Worm (Caenorhabditis elegans): ENCODE measurements around the gene mtrr-1.

DNA sequence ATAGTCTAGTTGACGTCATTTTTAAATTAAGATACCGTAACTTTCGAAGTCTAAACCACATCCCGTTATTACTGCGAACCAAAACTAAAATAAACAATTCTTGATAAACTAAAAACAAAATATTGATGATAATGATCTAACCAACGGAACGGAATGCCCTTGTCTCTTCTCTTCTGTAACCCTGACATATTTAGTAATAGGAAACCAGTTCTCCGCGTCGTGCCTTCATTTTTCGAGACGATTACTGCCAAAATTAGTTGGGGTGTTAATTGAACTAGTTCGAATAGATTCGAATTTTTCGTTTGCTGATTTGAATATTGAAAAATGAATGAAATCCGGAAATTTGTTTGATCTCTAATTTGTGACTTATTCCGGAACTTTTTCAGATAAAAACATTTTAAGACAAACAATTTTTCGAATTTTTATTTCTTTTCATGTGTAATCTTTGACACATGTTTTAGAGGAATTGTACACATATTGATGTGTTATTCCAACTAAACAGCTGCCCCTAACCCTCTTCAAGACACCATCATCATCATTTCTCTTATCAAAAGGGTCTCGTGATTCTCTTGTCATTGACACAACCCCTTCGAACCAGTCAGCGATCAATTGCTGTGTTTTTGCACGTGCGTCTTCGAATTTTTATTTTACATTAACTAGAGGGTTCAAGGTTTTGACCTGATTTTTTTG is 2.0 kb upstream of the mtrr-1 start:
- no peak for TF ChIP-seq F13C5.2 (tag; optimal IDR thresholded peaks at IDR 0.05)
- TF ChIP-seq ama-1 (optimal IDR thresholded peaks at IDR 0.05): no peak
- TF ChIP-seq hmbx-1 (tag; optimal IDR thresholded peaks at IDR 0.05): no peak

All from whole organism, early embryonic.